Fruit fly (Drosophila melanogaster): ENCODE results near the gene CG31715.

dm6 chr2L:10320174-10320775 is 21.1 kb upstream of the CG31715 start:
- no peak for TF ChIP-seq CG8478 (optimal IDR thresholded peaks at IDR 0.05)
- no peak for TF ChIP-seq CTCF (optimal IDR thresholded peaks at IDR 0.05)
